Worm (Caenorhabditis elegans): Measurements from ENCODE around the gene lin-9.
A peak's percentile ranks its signal among the peaks of the same experiment; 100 is the strongest.

Gene lin-9

DNA sequence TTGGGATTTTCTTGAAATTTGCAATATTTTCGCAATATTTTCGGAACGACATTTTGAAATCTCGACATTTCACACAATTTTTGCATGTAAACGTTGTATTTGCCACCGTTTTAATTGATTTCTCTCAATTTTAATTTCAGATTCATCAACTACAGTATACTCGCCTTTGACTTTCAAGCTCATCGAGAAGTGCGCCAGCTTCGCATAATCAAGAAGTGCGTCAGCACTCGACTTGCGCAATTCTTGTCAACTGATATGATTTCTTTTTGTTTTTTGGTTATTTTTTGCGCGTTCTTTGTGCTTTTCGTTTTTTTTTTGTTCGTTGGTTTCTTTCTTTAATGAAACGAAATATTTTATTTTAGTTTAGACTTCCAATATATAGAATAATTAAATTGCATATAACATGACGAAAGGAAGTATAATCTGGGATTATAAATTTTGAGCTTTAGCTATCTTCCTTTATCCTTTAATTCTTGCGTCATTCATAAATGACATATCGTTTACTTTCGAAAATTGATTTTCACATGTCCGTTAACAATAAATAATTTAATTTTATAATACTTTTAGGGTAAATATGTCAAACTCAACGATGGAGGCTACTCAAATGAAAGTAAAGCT, 16.6 kb downstream of the lin-9 start, which contains the start of gene famh-136 (continued):
- TF ChIP-seq nhr-90 (tag; optimal IDR thresholded peaks at IDR 0.05; ENCODE audit: poor library complexity) (peak; percentile 90), ceh-63 (GFP tag; optimal IDR thresholded peaks at IDR 0.05) (no peak), sox-4 (tag; optimal IDR thresholded peaks at IDR 0.05) (peak; percentile 65), C04F5.9 (tag; optimal IDR thresholded peaks at IDR 0.05) (peak; percentile 93), mef-2 (tag; optimal IDR thresholded peaks at IDR 0.05) (no peak)

DNA sequence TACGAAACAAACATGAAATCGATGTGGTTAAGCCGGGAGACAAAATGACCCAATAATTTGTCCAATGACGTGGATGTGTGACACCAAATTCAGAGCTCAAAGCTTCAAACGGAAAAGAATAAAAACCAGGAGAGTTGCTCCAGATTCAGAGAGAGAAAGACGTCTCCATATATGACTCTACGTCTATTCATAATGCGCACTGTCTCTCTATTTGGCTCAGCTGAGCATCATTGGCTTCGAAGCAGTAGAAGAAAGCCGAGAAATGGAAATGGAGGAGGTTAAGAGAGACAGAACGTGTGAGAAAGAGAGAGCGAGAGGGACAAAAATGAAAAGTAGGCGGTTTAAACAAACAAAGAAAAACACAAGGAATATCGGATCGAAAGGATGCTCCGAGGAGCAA, 17.6 kb downstream of the lin-9 start:
- TF ChIP-seq nhr-76 (tag; optimal IDR thresholded peaks at IDR 0.05) (no peak), lsy-2 (tag; optimal IDR thresholded peaks at IDR 0.05) (peak in 1 of 2 experiments; percentile 42), tlp-1 (tag; optimal IDR thresholded peaks at IDR 0.05) (no peak), nhr-47 (tag; optimal IDR thresholded peaks at IDR 0.05) (peak; percentile 20), swsn-7 (tag; optimal IDR thresholded peaks at IDR 0.05) (peak; percentile 20), dsc-1 (tag; optimal IDR thresholded peaks at IDR 0.05) (peak; percentile 40), Y116A8C.19 (tag; optimal IDR thresholded peaks at IDR 0.05; ENCODE audit: borderline replicate concordance) (no peak), mab-9 (GFP tag; IDR thresholded peaks at IDR 0.05) (no peak), egl-13 (tag; optimal IDR thresholded peaks at IDR 0.05) (peak; percentile 15), pag-3 (tag; optimal IDR thresholded peaks at IDR 0.05; ENCODE audit: borderline replicate concordance, insufficient read depth) (no peak), ceh-63 (GFP tag; optimal IDR thresholded peaks at IDR 0.05) (no peak), hpl-2 (GFP tag; optimal IDR thresholded peaks at IDR 0.05) (no peak), hlh-17 (GFP tag; optimal IDR thresholded peaks at IDR 0.05; ENCODE audit: borderline replicate concordance) (no peak), isw-1 (GFP tag; IDR thresholded peaks at IDR 0.05) (no peak), unc-130 (tag; optimal IDR thresholded peaks at IDR 0.05) (no peak), unc-30 (tag; optimal IDR thresholded peaks at IDR 0.05) (no peak), aly-2 (tag; optimal IDR thresholded peaks at IDR 0.05) (no peak), unc-62 (GFP tag; optimal IDR thresholded peaks at IDR 0.05) (no peak), nhr-71 (tag; optimal IDR thresholded peaks at IDR 0.05) (peak; percentile 16), unc-86 (tag; optimal IDR thresholded peaks at IDR 0.05) (peak; percentile 16), efl-3 (GFP tag; optimal IDR thresholded peaks at IDR 0.05) (no peak), fkh-8 (tag; optimal IDR thresholded peaks at IDR 0.05) (peak; percentile 61), snpc-4 (tag; optimal IDR thresholded peaks at IDR 0.05) (no peak), ceh-82 (tag; optimal IDR thresholded peaks at IDR 0.05) (peak in 1 of 3 experiments; percentile 5), dpl-1 (GFP tag; optimal IDR thresholded peaks at IDR 0.05) (peak in 1 of 3 experiments; percentile 26), mef-2 (tag; optimal IDR thresholded peaks at IDR 0.05) (no peak), efl-1 (optimal IDR thresholded peaks at IDR 0.05) (peak; percentile 1 to 26), efl-1 (GFP tag; optimal IDR thresholded peaks at IDR 0.05 in 1 of 2) (no peak), ama-1 (optimal IDR thresholded peaks at IDR 0.05) (no peak), nhr-90 (tag; optimal IDR thresholded peaks at IDR 0.05; ENCODE audit: poor library complexity) (no peak), mep-1 (tag; optimal IDR thresholded peaks at IDR 0.05) (peak; percentile 22), vab-15 (tag; optimal IDR thresholded peaks at IDR 0.05) (no peak), nhr-77 (tag; optimal IDR thresholded peaks at IDR 0.05) (no peak), lin-14 (GFP tag; optimal IDR thresholded peaks at IDR 0.05) (peak; percentile 71), fkh-10 (GFP tag; optimal IDR thresholded peaks at IDR 0.05) (no peak), lin-35 (GFP tag; optimal IDR thresholded peaks at IDR 0.05) (peak in 1 of 2 experiments; percentile 5), jun-1 (tag; optimal IDR thresholded peaks at IDR 0.05) (no peak)

DNA sequence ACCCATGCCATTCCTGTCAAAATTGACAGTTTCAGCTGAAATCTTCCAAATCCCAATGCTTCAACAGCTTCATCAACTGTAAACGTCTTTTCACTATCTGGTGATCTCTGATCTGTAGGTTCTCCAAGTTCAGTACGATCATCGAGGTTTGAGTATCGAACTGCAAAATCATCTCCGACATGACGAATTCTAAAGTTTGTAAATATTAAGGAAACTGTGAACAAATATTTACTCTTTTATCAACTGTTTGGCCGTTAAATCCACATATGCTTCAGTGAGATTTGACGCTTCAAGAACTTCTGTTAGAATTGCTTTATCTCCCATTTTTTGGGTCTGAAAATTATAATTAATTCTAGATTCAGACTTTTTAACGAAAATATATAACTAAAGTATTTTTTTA, 18.8 kb downstream of the lin-9 start, which contains the start of gene svop-1:
TSS of gene svop-1 (minus strand) at position 339 of the 400 bp plus-strand sequence.
- TF ChIP-seq efl-1 (optimal IDR thresholded peaks at IDR 0.05) (no peak), efl-1 (GFP tag; optimal IDR thresholded peaks at IDR 0.05 in 1 of 2) (peak in 1 of 2 experiments; percentile 63), aly-2 (tag; optimal IDR thresholded peaks at IDR 0.05) (no peak)
